Fruit fly (Drosophila melanogaster) whole organism, embryonic: ENCODE measurements around the gene mod.

Source experiments
- Bdp1 ChIP-seq: fragments of 200-800 bp; sonication (Bioruptor generic); optimal IDR thresholded peaks from 3 replicates; lab custom pipeline; 2016; ENCODE audit warnings: missing biosample characterization, missing genetic modification characterization
- CG10543 ChIP-seq: fragments of 200-800 bp; sonication (Bioruptor generic); optimal IDR thresholded peaks from 3 replicates; lab custom pipeline; 2017; ENCODE audit warnings: missing biosample characterization, mild to moderate bottlenecking, missing genetic modification characterization, moderate library complexity
- CG11085 ChIP-seq: fragments of 200-800 bp; sonication (Bioruptor generic); IDR thresholded peaks from 2 replicates; pipeline ENCODE4 v1.3.6; 2022; ENCODE audit warnings: missing biosample characterization, missing genetic modification characterization
- CG11456 ChIP-seq: fragments of 200-800 bp; sonication (Bioruptor generic); IDR thresholded peaks from 3 replicates; pipeline ENCODE4 v1.3.6; 2022; ENCODE audit warnings: missing biosample characterization, missing genetic modification characterization
- CG11504 ChIP-seq: fragments of 200-800 bp; sonication (Bioruptor generic); optimal IDR thresholded peaks from 3 replicates; lab custom pipeline; 2019; ENCODE audit warnings: missing biosample characterization, mild to moderate bottlenecking, missing genetic modification characterization, moderate library complexity
- CG12659 ChIP-seq: fragments of 200-800 bp; sonication (Bioruptor generic); optimal IDR thresholded peaks from 3 replicates; lab custom pipeline; 2017; ENCODE audit warnings: mild to moderate bottlenecking, missing biosample characterization, missing genetic modification reagents, missing genetic modification characterization
- CG13894 ChIP-seq: fragments of 200-800 bp; sonication (Bioruptor generic); optimal IDR thresholded peaks from 3 replicates; lab custom pipeline; 2018; ENCODE audit warnings: missing biosample characterization, mild to moderate bottlenecking, missing genetic modification characterization, moderate library complexity
- CG15601 ChIP-seq: fragments of 200-800 bp; sonication (Bioruptor generic); optimal IDR thresholded peaks from 3 replicates; lab custom pipeline; 2019; ENCODE audit warnings: missing biosample characterization, mild to moderate bottlenecking, missing genetic modification characterization, moderate library complexity
- CG2116 ChIP-seq: fragments of 200-800 bp; sonication (Bioruptor generic); optimal IDR thresholded peaks from 3 replicates; lab custom pipeline; 2018; ENCODE audit warnings: missing biosample characterization, mild to moderate bottlenecking, missing genetic modification characterization
- CG2120 ChIP-seq: fragments of 200-800 bp; sonication (Bioruptor generic); optimal IDR thresholded peaks from 3 replicates; lab custom pipeline; 2016; ENCODE audit warnings: missing biosample characterization, missing genetic modification characterization
- CG3995 ChIP-seq: fragments of 200-800 bp; sonication (Bioruptor generic); optimal IDR thresholded peaks from 3 replicates; lab custom pipeline; 2016; ENCODE audit warnings: missing biosample characterization, missing genetic modification characterization
- CG4404 ChIP-seq: fragments of 200-800 bp; sonication (Bioruptor generic); IDR thresholded peaks from 2 replicates; pipeline ENCODE4 v1.3.6; 2022; ENCODE audit warnings: missing biosample characterization, missing genetic modification characterization
- CG6683 ChIP-seq: fragments of 200-800 bp; sonication (Bioruptor generic); optimal IDR thresholded peaks from 2 replicates; lab custom pipeline; 2017; ENCODE audit warnings: missing biosample characterization, mild to moderate bottlenecking, missing genetic modification characterization, missing genetic modification reagents
- CG7271 ChIP-seq: fragments of 200-800 bp; sonication (Bioruptor generic); optimal IDR thresholded peaks from 2 replicates; lab custom pipeline; 2018; ENCODE audit warnings: missing biosample characterization, mild to moderate bottlenecking, missing genetic modification characterization, moderate library complexity
- CG8359 ChIP-seq: fragments of 200-800 bp; sonication (Bioruptor generic); optimal IDR thresholded peaks from 2 replicates; lab custom pipeline; 2017; ENCODE audit warnings: missing biosample characterization, mild to moderate bottlenecking, missing genetic modification characterization, borderline replicate concordance
- CG8765 ChIP-seq: fragments of 200-800 bp; sonication (Bioruptor generic); IDR thresholded peaks from 2 replicates; pipeline ENCODE4 v1.3.6; 2022; ENCODE audit warnings: missing biosample characterization, missing genetic modification characterization
- CG9727 ChIP-seq: fragments of 200-800 bp; sonication (Bioruptor generic); optimal IDR thresholded peaks from 3 replicates; lab custom pipeline; 2017; ENCODE audit warnings: missing biosample characterization, mild to moderate bottlenecking, missing genetic modification characterization
- D ChIP-seq, 2 experiments: fragments of 200-800 bp in 1 of 2; fragments of >200 bp in 1 of 2; sonication (Bioruptor generic) in 1 of 2; optimal IDR thresholded peaks; 2 replicates in 1 of 2; 3 replicates in 1 of 2; lab custom pipeline; 2017; ENCODE audit warnings: mild to moderate bottlenecking in 1 of 2, missing biosample characterization in 1 of 2, missing genetic modification characterization in 1 of 2, missing genetic modification reagents in 1 of 2
- D19B ChIP-seq: fragments of 200-800 bp; sonication (Bioruptor generic); optimal IDR thresholded peaks from 2 replicates; lab custom pipeline; 2017; ENCODE audit warnings: missing biosample characterization, mild to moderate bottlenecking, missing genetic modification characterization
- Ets97D ChIP-seq: fragments of 200-800 bp; sonication (Bioruptor generic); optimal IDR thresholded peaks from 3 replicates; lab custom pipeline; 2016; ENCODE audit warnings: missing biosample characterization, missing genetic modification characterization
- H15 ChIP-seq: fragments of 200-800 bp; sonication (Bioruptor generic); IDR thresholded peaks from 3 replicates; pipeline ENCODE4 v1.3.6; 2022; ENCODE audit warnings: missing biosample characterization, missing genetic modification characterization
- H2.0 ChIP-seq: fragments of 200-800 bp; sonication (Bioruptor generic); IDR thresholded peaks from 2 replicates; pipeline ENCODE4 v1.3.6; 2022; ENCODE audit warnings: missing biosample characterization, missing genetic modification characterization
- HmgD ChIP-seq: fragments of 200-800 bp; sonication (Bioruptor generic); optimal IDR thresholded peaks from 3 replicates; lab custom pipeline; 2016; ENCODE audit warnings: missing biosample characterization, missing genetic modification characterization
- Lpt ChIP-seq: fragments of >200 bp; optimal IDR thresholded peaks from 2 replicates; lab custom pipeline; 2018; ENCODE audit warnings: missing biosample characterization, missing genetic modification characterization
- MTF-1 ChIP-seq: fragments of 200-800 bp; sonication (Bioruptor generic); optimal IDR thresholded peaks from 2 replicates; lab custom pipeline; 2018; ENCODE audit warnings: missing biosample characterization, mild to moderate bottlenecking, missing genetic modification characterization, borderline replicate concordance
- Med ChIP-seq: fragments of 200-800 bp; sonication (Bioruptor generic); peaks from one replicate; lab custom pipeline; 2016; ENCODE audit warnings: missing biosample characterization, missing genetic modification characterization, mild to moderate bottlenecking, inconsistent platforms, moderate library complexity
- abd-A ChIP-seq: fragments of 200-800 bp; sonication (Bioruptor generic); optimal IDR thresholded peaks from 3 replicates; lab custom pipeline; 2019; ENCODE audit warnings: missing biosample characterization, mild to moderate bottlenecking, missing genetic modification characterization, moderate library complexity
- gro ChIP-seq: fragments of 200-800 bp; sonication (Bioruptor generic); optimal IDR thresholded peaks from 2 replicates; lab custom pipeline; 2016; ENCODE audit warnings: missing biosample characterization, missing genetic modification characterization
- h ChIP-seq: fragments of >200 bp; optimal IDR thresholded peaks from 2 replicates; lab custom pipeline; 2017
- kay ChIP-seq: fragments of 200-800 bp; sonication (Bioruptor generic); optimal IDR thresholded peaks from 2 replicates; lab custom pipeline; 2016; ENCODE audit warnings: missing biosample characterization, missing genetic modification characterization
- pzg ChIP-seq: fragments of 200-800 bp; sonication (Bioruptor generic); optimal IDR thresholded peaks from 3 replicates; lab custom pipeline; 2018; ENCODE audit warnings: missing biosample characterization, mild to moderate bottlenecking, missing genetic modification characterization, moderate library complexity
- rib ChIP-seq: fragments of 200-800 bp; sonication (Bioruptor generic); IDR thresholded peaks from 2 replicates; pipeline ENCODE4 v1.3.6; 2022; ENCODE audit warnings: missing biosample characterization, missing genetic modification characterization
- scrt ChIP-seq: fragments of 200-800 bp; sonication (Bioruptor generic); optimal IDR thresholded peaks from 2 replicates; lab custom pipeline; 2018; ENCODE audit warnings: missing biosample characterization, mild to moderate bottlenecking, missing genetic modification characterization, moderate library complexity
- sens ChIP-seq: fragments of 200-800 bp; sonication (Bioruptor generic); peaks from one replicate; lab custom pipeline; 2016; ENCODE audit warnings: missing biosample characterization, missing genetic modification characterization
- sob ChIP-seq: fragments of 200-800 bp; sonication (Bioruptor generic); IDR thresholded peaks from 2 replicates; pipeline ENCODE4 v1.3.6; 2022; ENCODE audit warnings: missing biosample characterization, missing genetic modification characterization
- stwl ChIP-seq: fragments of 200-800 bp; sonication (Bioruptor generic); optimal IDR thresholded peaks from 3 replicates; lab custom pipeline; 2018; ENCODE audit warnings: missing biosample characterization, mild to moderate bottlenecking, missing genetic modification characterization, moderate library complexity
- sug ChIP-seq: fragments of 200-800 bp; optimal IDR thresholded peaks from 2 replicates; lab custom pipeline; 2019; ENCODE audit warnings: missing biosample characterization, mild to moderate bottlenecking, missing genetic modification characterization, moderate library complexity
- tap ChIP-seq: fragments of 200-800 bp; optimal IDR thresholded peaks from 3 replicates; lab custom pipeline; 2019; ENCODE audit warnings: missing biosample characterization, mild to moderate bottlenecking, missing genetic modification characterization, moderate library complexity
- zen2 ChIP-seq: fragments of 200-800 bp; sonication (Bioruptor generic); IDR thresholded peaks from 3 replicates; pipeline ENCODE4 v1.3.6; 2022; ENCODE audit warnings: missing biosample characterization, missing genetic modification characterization; ENCODE audit not compliant: partially characterized antibody

Gene mod

dm6 chr3R:32038030-32038429 is 13.8 kb upstream of the mod start, which contains the start of gene Pos:
Pos (plus strand) TSS chr3R:32038330.
- TF ChIP-seq sens (GFP tag; lab: Kevin White, UChicago) (peak; percentile 6), rib (GFP tag; lab: Robert Waterston, UW) (no peak), CG3995 (no peak), Bdp1 (no peak), CG11456 (GFP tag; lab: Robert Waterston, UW) (no peak), CG15601 (no peak), CG2120 (GFP tag; lab: Kevin White, UChicago) (no peak)

dm6 chr3R:32043778-32044177 is 8.1 kb upstream of the mod start:
- no peak for TF ChIP-seq HmgD (GFP tag; lab: Kevin White, UChicago)
- TF ChIP-seq CG7271 (tag; lab: Kevin White, UChicago) = peak; percentile 63
- TF ChIP-seq CG11085 (GFP tag; lab: Robert Waterston, UW) = no peak
- no peak for TF ChIP-seq zen2 (GFP tag; lab: Robert Waterston, UW)
- no peak for TF ChIP-seq CG11504 (tag; lab: Kevin White, UChicago)
- TF ChIP-seq tap (tag; lab: Kevin White, UChicago) = no peak
- TF ChIP-seq scrt (GFP tag; lab: Kevin White, UChicago) = no peak
- no peak for TF ChIP-seq CG12659 (GFP tag; lab: Kevin White, UChicago)
- peak; percentile 12 for TF ChIP-seq Ets97D
- no peak for TF ChIP-seq CG8765
- peak; percentile 50 for TF ChIP-seq Med (GFP tag; lab: Kevin White, UChicago)
- no peak for TF ChIP-seq CG9727 (GFP tag; lab: Kevin White, UChicago)
- no peak for TF ChIP-seq CG15601
- TF ChIP-seq CG2120 (GFP tag; lab: Kevin White, UChicago) = no peak
- TF ChIP-seq pzg (GFP tag; lab: Kevin White, UChicago) = no peak
- no peak for TF ChIP-seq H15 (GFP tag; lab: Robert Waterston, UW)
- no peak for TF ChIP-seq sug (tag; lab: Kevin White, UChicago)
- peak; percentile 27 for TF ChIP-seq stwl
- no peak for TF ChIP-seq D (optimal IDR thresholded peaks at IDR 0.05; lab: Kevin White, UChicago)
- no peak for TF ChIP-seq D (GFP tag; optimal IDR thresholded peaks at IDR 0.05; lab: Kevin White, UChicago)
- no peak for TF ChIP-seq kay (GFP tag; lab: Kevin White, UChicago)
- no peak for TF ChIP-seq CG6683
- no peak for TF ChIP-seq sob (GFP tag; lab: Robert Waterston, UW)
- TF ChIP-seq MTF-1 = no peak
- no peak for TF ChIP-seq h
- no peak for TF ChIP-seq gro (GFP tag; lab: Kevin White, UChicago)
- TF ChIP-seq Lpt (GFP tag; lab: Kevin White, UChicago) = no peak
- no peak for TF ChIP-seq CG8359 (GFP tag; lab: Kevin White, UChicago)
- TF ChIP-seq CG2116 (GFP tag; lab: Kevin White, UChicago) = peak; percentile 38
- no peak for TF ChIP-seq CG13894 (tag; lab: Kevin White, UChicago)
- no peak for TF ChIP-seq CG4404 (GFP tag; lab: Robert Waterston, UW)
- TF ChIP-seq CG10543 (GFP tag; lab: Kevin White, UChicago) = no peak
- TF ChIP-seq D19B = no peak

- TF ChIP-seq sens (GFP tag; lab: Kevin White, UChicago) (peak; percentile 61), H2.0 (no peak), abd-A (tag; lab: Kevin White, UChicago) (no peak)
Measured at dm6 chr3R:32046658-32047057, 5.2 kb upstream of the mod start.
